Fruit fly (Drosophila melanogaster) whole organism, pupa: Measurements from ENCODE around the gene CG33310.

Experiments used
- CG10348 ChIP-seq: fragments of 200-800 bp; sonication (Bioruptor generic); IDR thresholded peaks from 2 replicates; pipeline ENCODE4 v1.3.6; 2022; ENCODE audit warnings: missing biosample characterization, missing genetic modification characterization
- CG12605 ChIP-seq: fragments of 200-800 bp; sonication (Bioruptor generic); IDR thresholded peaks from 2 replicates; pipeline ENCODE4 v1.3.6; 2022; ENCODE audit warnings: missing biosample characterization, missing genetic modification characterization
- CG13204 ChIP-seq: fragments of 200-800 bp; sonication (Bioruptor generic); optimal IDR thresholded peaks from 2 replicates; lab custom pipeline; 2018; ENCODE audit warnings: missing biosample characterization, mild to moderate bottlenecking, missing genetic modification characterization, moderate library complexity
- CG14655 ChIP-seq: fragments of 200-800 bp; sonication (Bioruptor generic); optimal IDR thresholded peaks from 3 replicates; lab custom pipeline; 2017; ENCODE audit warnings: mild to moderate bottlenecking, missing biosample characterization, missing genetic modification reagents, missing genetic modification characterization
- CG15710 ChIP-seq: fragments of 200-800 bp; sonication (Bioruptor generic); optimal IDR thresholded peaks from 2 replicates; lab custom pipeline; 2018; ENCODE audit warnings: missing biosample characterization, mild to moderate bottlenecking, missing genetic modification characterization, moderate library complexity
- CG17806 ChIP-seq: fragments of 200-800 bp; sonication (Bioruptor generic); optimal IDR thresholded peaks from 2 replicates; lab custom pipeline; 2018; ENCODE audit warnings: missing biosample characterization, mild to moderate bottlenecking, missing genetic modification characterization, moderate library complexity
- CG32121 ChIP-seq: fragments of 200-800 bp; sonication (Bioruptor generic); IDR thresholded peaks from 2 replicates; pipeline ENCODE4 v1.3.6; 2022; ENCODE audit warnings: missing biosample characterization, missing genetic modification characterization
- CG34367 ChIP-seq: fragments of 200-800 bp; sonication (Bioruptor generic); optimal IDR thresholded peaks from 2 replicates; lab custom pipeline; 2018; ENCODE audit warnings: missing biosample characterization, mild to moderate bottlenecking, missing genetic modification characterization
- CG4496 ChIP-seq: fragments of 200-800 bp; sonication (Bioruptor generic); IDR thresholded peaks from 3 replicates; pipeline ENCODE4 v1.3.6; 2022; ENCODE audit warnings: missing biosample characterization, missing genetic modification characterization
- CG8159 ChIP-seq: fragments of 200-800 bp; sonication (Bioruptor generic); optimal IDR thresholded peaks from 3 replicates; lab custom pipeline; 2018; ENCODE audit warnings: missing biosample characterization, mild to moderate bottlenecking, missing genetic modification characterization, moderate library complexity
- CG8301 ChIP-seq: fragments of 200-800 bp; sonication (Bioruptor generic); optimal IDR thresholded peaks from 2 replicates; lab custom pipeline; 2018; ENCODE audit warnings: missing biosample characterization, mild to moderate bottlenecking, missing genetic modification characterization
- CG9948 ChIP-seq: fragments of 200-800 bp; sonication (Bioruptor generic); optimal IDR thresholded peaks from 2 replicates; lab custom pipeline; 2018; ENCODE audit warnings: missing biosample characterization, mild to moderate bottlenecking, missing genetic modification characterization, moderate library complexity
- D1 ChIP-seq: fragments of 200-800 bp; sonication (Bioruptor generic); optimal IDR thresholded peaks from 2 replicates; lab custom pipeline; 2018; ENCODE audit warnings: missing biosample characterization, mild to moderate bottlenecking, missing genetic modification characterization, moderate library complexity
- EcR ChIP-seq: fragments of 200-800 bp; sonication (Bioruptor generic); optimal IDR thresholded peaks from 3 replicates; lab custom pipeline; 2019; ENCODE audit warnings: missing biosample characterization, missing genetic modification characterization, mild to moderate bottlenecking, moderate library complexity, missing genetic modification reagents
- Ets98B ChIP-seq: fragments of 200-800 bp; sonication (Bioruptor generic); IDR thresholded peaks from 2 replicates; pipeline ENCODE4 v1.3.6; 2022; ENCODE audit warnings: missing biosample characterization, missing genetic modification characterization
- Pif1A ChIP-seq: fragments of 200-800 bp; sonication (Bioruptor generic); optimal IDR thresholded peaks from 3 replicates; lab custom pipeline; 2016; ENCODE audit warnings: missing biosample characterization, missing genetic modification characterization
- Pif1B ChIP-seq: fragments of 200-800 bp; sonication (Bioruptor generic); optimal IDR thresholded peaks from 3 replicates; lab custom pipeline; 2016; ENCODE audit warnings: missing biosample characterization, missing genetic modification characterization
- Snoo ChIP-seq: fragments of 200-800 bp; sonication (Bioruptor generic); optimal IDR thresholded peaks from 3 replicates; lab custom pipeline; 2017; ENCODE audit warnings: missing biosample characterization, mild to moderate bottlenecking, missing genetic modification characterization, inconsistent platforms
- fd96Ca ChIP-seq: fragments of 200-800 bp; sonication (Bioruptor generic); IDR thresholded peaks from 3 replicates; pipeline ENCODE4 v1.3.6; 2022; ENCODE audit warnings: missing biosample characterization, missing genetic modification characterization
- gl ChIP-seq: fragments of 200-800 bp; sonication (Bioruptor generic); optimal IDR thresholded peaks from 2 replicates; lab custom pipeline; 2018; ENCODE audit warnings: missing biosample characterization, mild to moderate bottlenecking, missing genetic modification characterization
- rn ChIP-seq: fragments of 200-800 bp; sonication (Bioruptor generic); IDR thresholded peaks from 2 replicates; pipeline ENCODE4 v1.3.6; 2022; ENCODE audit warnings: missing biosample characterization, missing genetic modification characterization

CG33310 gene

dm6 chr2L:15026582-15026981 lies at the start of gene CG33310:
CG33310 (plus strand) TSS chr2L:15026882.
- no peak for TF ChIP-seq Pif1B (GFP tag; lab: Kevin White, UChicago)
- TF ChIP-seq rn (GFP tag; lab: Robert Waterston, UW), result no peak
- TF ChIP-seq CG14655 (GFP tag; lab: Kevin White, UChicago), result no peak
- TF ChIP-seq CG8301 (tag; lab: Kevin White, UChicago), result no peak
- no peak for TF ChIP-seq fd96Ca (GFP tag; lab: Robert Waterston, UW)
- TF ChIP-seq Snoo (tag; lab: Kevin White, UChicago), result no peak
- no peak for TF ChIP-seq CG17806 (tag; lab: Kevin White, UChicago)
- no peak for TF ChIP-seq CG12605
- no peak for TF ChIP-seq CG32121 (GFP tag; lab: Robert Waterston, UW)
- no peak for TF ChIP-seq CG34367
- no peak for TF ChIP-seq CG8159
- TF ChIP-seq CG10348 (GFP tag; lab: Robert Waterston, UW), result no peak
- no peak for TF ChIP-seq Pif1A
- no peak for TF ChIP-seq CG13204
- no peak for TF ChIP-seq CG15710 (tag; lab: Kevin White, UChicago)
- no peak for TF ChIP-seq CG4496 (GFP tag; lab: Robert Waterston, UW)
- TF ChIP-seq, all 21 proteins: peak for 0

dm6 chr2L:14992889-14993288 lies 33.8 kb upstream of the CG33310 start:
- TF ChIP-seq CG9948 (tag; lab: Kevin White, UChicago) (no peak), rn (GFP tag; lab: Robert Waterston, UW) (no peak), fd96Ca (GFP tag; lab: Robert Waterston, UW) (no peak), EcR (GFP tag; lab: Kevin White, UChicago) (no peak), Ets98B (GFP tag; lab: Robert Waterston, UW) (no peak), CG32121 (GFP tag; lab: Robert Waterston, UW) (no peak), CG10348 (GFP tag; lab: Robert Waterston, UW) (no peak), CG12605 (no peak), D1 (tag; lab: Kevin White, UChicago) (no peak)

- TF ChIP-seq rn (GFP tag; lab: Robert Waterston, UW) (no peak), Snoo (tag; lab: Kevin White, UChicago) (no peak), CG9948 (tag; lab: Kevin White, UChicago) (peak; percentile 62), CG34367 (peak; percentile 47), CG15710 (tag; lab: Kevin White, UChicago) (peak; percentile 73), Pif1A (no peak), CG4496 (GFP tag; lab: Robert Waterston, UW) (peak; percentile 26; the same call in 1 of the 3 replicates), Pif1B (GFP tag; lab: Kevin White, UChicago) (peak; percentile 15), CG17806 (tag; lab: Kevin White, UChicago) (peak; percentile 39), CG8301 (tag; lab: Kevin White, UChicago) (no peak), CG8159 (peak; percentile 74), CG14655 (GFP tag; lab: Kevin White, UChicago) (peak; percentile 17)
These were observed 31.7 kb upstream of the CG33310 start for dm6 chr2L:14994834-14995506.

- TF ChIP-seq CG8301 (tag; lab: Kevin White, UChicago) (peak; percentile 91), D1 (tag; lab: Kevin White, UChicago) (peak; percentile 96), Pif1B (GFP tag; lab: Kevin White, UChicago) (peak; percentile 92), gl (tag; lab: Kevin White, UChicago) (peak; percentile 90), CG14655 (GFP tag; lab: Kevin White, UChicago) (peak; percentile 91), CG17806 (tag; lab: Kevin White, UChicago) (peak; percentile 97), fd96Ca (GFP tag; lab: Robert Waterston, UW) (peak; percentile 90), CG4496 (GFP tag; lab: Robert Waterston, UW) (peak; percentile 96), Pif1A (peak; percentile 88), CG13204 (peak; percentile 79), CG9948 (tag; lab: Kevin White, UChicago) (peak; percentile 96), CG10348 (GFP tag; lab: Robert Waterston, UW) (peak; percentile 74; the same call in 1 of the 2 replicates), Snoo (tag; lab: Kevin White, UChicago) (peak; percentile 85), EcR (GFP tag; lab: Kevin White, UChicago) (peak; percentile 82), CG34367 (peak; percentile 94), CG12605 (peak; percentile 89), rn (GFP tag; lab: Robert Waterston, UW) (peak; percentile 91), CG8159 (peak; percentile 98), CG32121 (GFP tag; lab: Robert Waterston, UW) (peak; percentile 97), Ets98B (GFP tag; lab: Robert Waterston, UW) (peak; percentile 91), CG15710 (tag; lab: Kevin White, UChicago) (peak; percentile 98)
These were observed 30.9 kb upstream of the CG33310 start for dm6 chr2L:14995594-14996463.

dm6 chr2L:14997370-14997769 lies 29.3 kb upstream of the CG33310 start, which contains the start of gene mol:
mol (minus strand) TSS chr2L:14997559.
- TF ChIP-seq CG12605 (0 out of 2 replicates have a peak, but pooled peaks have one; percentile 27), Pif1A (no peak), rn (GFP tag; lab: Robert Waterston, UW) (no peak), EcR (GFP tag; lab: Kevin White, UChicago) (peak; percentile 41), Ets98B (GFP tag; lab: Robert Waterston, UW) (peak; percentile 52; the same call in 1 of the 2 replicates), CG10348 (GFP tag; lab: Robert Waterston, UW) (no peak), Pif1B (GFP tag; lab: Kevin White, UChicago) (no peak), CG9948 (tag; lab: Kevin White, UChicago) (no peak), CG14655 (GFP tag; lab: Kevin White, UChicago) (no peak), CG4496 (GFP tag; lab: Robert Waterston, UW) (peak; percentile 70), CG32121 (GFP tag; lab: Robert Waterston, UW) (no peak), gl (tag; lab: Kevin White, UChicago) (peak; percentile 51), CG8159 (peak; percentile 4), fd96Ca (GFP tag; lab: Robert Waterston, UW) (no peak), CG13204 (no peak), CG17806 (tag; lab: Kevin White, UChicago) (no peak), Snoo (tag; lab: Kevin White, UChicago) (no peak), D1 (tag; lab: Kevin White, UChicago) (peak; percentile 34), CG8301 (tag; lab: Kevin White, UChicago) (no peak), CG34367 (peak; percentile 1), CG15710 (tag; lab: Kevin White, UChicago) (peak; percentile 16)
